Fruit fly (Drosophila melanogaster) whole organism, embryonic: ENCODE data around the gene lectin-37Da.

Source experiments
- C15 ChIP-seq: fragments of 200-800 bp; sonication (Bioruptor generic); IDR thresholded peaks from 3 replicates; pipeline ENCODE4 v1.3.6; 2022; ENCODE audit warnings: missing biosample characterization, missing genetic modification characterization
- CG10654 ChIP-seq: fragments of 200-800 bp; sonication (Bioruptor generic); optimal IDR thresholded peaks from 2 replicates; lab custom pipeline; 2016; ENCODE audit warnings: missing biosample characterization, missing genetic modification characterization
- CG1233 ChIP-seq: fragments of 200-800 bp; sonication (Bioruptor generic); optimal IDR thresholded peaks from 4 replicates; lab custom pipeline; 2018; ENCODE audit warnings: missing biosample characterization, mild to moderate bottlenecking, missing genetic modification characterization
- CG12659 ChIP-seq: fragments of 200-800 bp; sonication (Bioruptor generic); optimal IDR thresholded peaks from 3 replicates; lab custom pipeline; 2017; ENCODE audit warnings: mild to moderate bottlenecking, missing biosample characterization, missing genetic modification reagents, missing genetic modification characterization
- CG14965 ChIP-seq: fragments of 200-800 bp; sonication (Bioruptor generic); optimal IDR thresholded peaks from 2 replicates; lab custom pipeline; 2016; ENCODE audit warnings: missing biosample characterization, missing genetic modification characterization, borderline replicate concordance
- CG15011 ChIP-seq: fragments of 200-800 bp; sonication (Bioruptor generic); optimal IDR thresholded peaks from 3 replicates; lab custom pipeline; 2018; ENCODE audit warnings: missing biosample characterization, mild to moderate bottlenecking, missing genetic modification characterization
- CG15479 ChIP-seq: fragments of 200-800 bp; sonication (Bioruptor generic); optimal IDR thresholded peaks from 3 replicates; lab custom pipeline; 2019; ENCODE audit warnings: missing biosample characterization, mild to moderate bottlenecking, missing genetic modification characterization, moderate library complexity
- CG16779 ChIP-seq: fragments of 200-800 bp; sonication (Bioruptor generic); IDR thresholded peaks from 2 replicates; pipeline ENCODE4 v1.3.6; 2022; ENCODE audit warnings: missing biosample characterization, missing genetic modification characterization
- CG18619 ChIP-seq: fragments of 200-800 bp; sonication (Bioruptor generic); optimal IDR thresholded peaks from 3 replicates; lab custom pipeline; 2017; ENCODE audit warnings: missing biosample characterization, mild to moderate bottlenecking, missing genetic modification characterization
- CG2129 ChIP-seq: fragments of 200-800 bp; sonication (Bioruptor generic); IDR thresholded peaks from 2 replicates; pipeline ENCODE4 v1.3.6; 2022; ENCODE audit warnings: missing biosample characterization, missing genetic modification characterization; ENCODE audit not compliant: partially characterized antibody
- CG3726 ChIP-seq: fragments of 200-800 bp; sonication (Bioruptor generic); IDR thresholded peaks from 3 replicates; pipeline ENCODE4, ENCODE4 v1.3.6; 2022; ENCODE audit warnings: missing biosample characterization, missing genetic modification characterization
- CG5180 ChIP-seq: fragments of 200-800 bp; sonication (Bioruptor generic); optimal IDR thresholded peaks from 3 replicates; lab custom pipeline; 2017; ENCODE audit warnings: missing biosample characterization, missing genetic modification characterization, mild to moderate bottlenecking, moderate library complexity, missing genetic modification reagents
- CG6791 ChIP-seq: fragments of 200-800 bp; sonication (Bioruptor generic); IDR thresholded peaks from 3 replicates; pipeline ENCODE4 v1.3.6; 2022; ENCODE audit warnings: missing biosample characterization, missing genetic modification characterization; ENCODE audit not compliant: partially characterized antibody
- CG7271 ChIP-seq: fragments of 200-800 bp; sonication (Bioruptor generic); optimal IDR thresholded peaks from 2 replicates; lab custom pipeline; 2018; ENCODE audit warnings: missing biosample characterization, mild to moderate bottlenecking, missing genetic modification characterization, moderate library complexity
- CG8478 ChIP-seq: fragments of >200 bp; optimal IDR thresholded peaks from 2 replicates; lab custom pipeline; 2018
- CG9797 ChIP-seq: fragments of 200-800 bp; sonication (Bioruptor generic); optimal IDR thresholded peaks from 3 replicates; lab custom pipeline; 2018; ENCODE audit warnings: missing biosample characterization, mild to moderate bottlenecking, missing genetic modification characterization
- CrebB ChIP-seq: fragments of 200-800 bp; sonication (Bioruptor generic); optimal IDR thresholded peaks from 3 replicates; lab custom pipeline; 2018; ENCODE audit warnings: missing biosample characterization, mild to moderate bottlenecking, missing genetic modification characterization
- Dad ChIP-seq: fragments of 200-800 bp; sonication (Bioruptor generic); optimal IDR thresholded peaks from 3 replicates; lab custom pipeline; 2016; ENCODE audit warnings: missing biosample characterization, missing genetic modification characterization
- Doc3 ChIP-seq: fragments of 200-800 bp; sonication (Bioruptor generic); IDR thresholded peaks from 3 replicates; pipeline ENCODE4 v1.3.6; 2022; ENCODE audit warnings: missing biosample characterization, missing genetic modification characterization; ENCODE audit not compliant: partially characterized antibody
- HLH4C ChIP-seq: fragments of 200-800 bp; sonication (Bioruptor generic); IDR thresholded peaks from 3 replicates; pipeline ENCODE4 v1.3.6; 2022; ENCODE audit warnings: missing biosample characterization, missing genetic modification characterization; ENCODE audit not compliant: partially characterized antibody
- HmgZ ChIP-seq: fragments of 200-800 bp; sonication (Bioruptor generic); optimal IDR thresholded peaks from 2 replicates; lab custom pipeline; 2018; ENCODE audit warnings: missing biosample characterization, mild to moderate bottlenecking, missing genetic modification characterization
- Neu2 ChIP-seq: fragments of 200-800 bp; sonication (Bioruptor generic); optimal IDR thresholded peaks from 3 replicates; lab custom pipeline; 2016; ENCODE audit warnings: missing biosample characterization, missing genetic modification characterization, borderline replicate concordance
- Opbp ChIP-seq: fragments of 200-800 bp; sonication (Bioruptor generic); IDR thresholded peaks from 3 replicates; pipeline ENCODE4 v1.3.6; 2022; ENCODE audit warnings: missing biosample characterization, missing genetic modification characterization; ENCODE audit not compliant: partially characterized antibody
- Sox100B ChIP-seq: fragments of 200-800 bp; sonication (Bioruptor generic); optimal IDR thresholded peaks from 3 replicates; lab custom pipeline; 2018; ENCODE audit warnings: missing biosample characterization, mild to moderate bottlenecking, missing genetic modification characterization
- Sry-β ChIP-seq: fragments of 200-800 bp; sonication (Bioruptor generic); optimal IDR thresholded peaks from 2 replicates; lab custom pipeline; 2018; ENCODE audit warnings: missing biosample characterization, mild to moderate bottlenecking, missing genetic modification characterization, moderate library complexity
- Usf ChIP-seq: fragments of 200-800 bp; sonication (Bioruptor generic); optimal IDR thresholded peaks from 2 replicates; lab custom pipeline; 2017; ENCODE audit warnings: missing genotype, missing biosample characterization, missing genetic modification characterization
- abd-A ChIP-seq: fragments of 200-800 bp; sonication (Bioruptor generic); optimal IDR thresholded peaks from 3 replicates; lab custom pipeline; 2019; ENCODE audit warnings: missing biosample characterization, mild to moderate bottlenecking, missing genetic modification characterization, moderate library complexity
- cas ChIP-seq: fragments of 200-800 bp; sonication (Bioruptor generic); IDR thresholded peaks from 2 replicates; pipeline ENCODE4 v1.3.6; 2022; ENCODE audit warnings: missing biosample characterization, missing genetic modification characterization
- caup ChIP-seq: fragments of 200-800 bp; sonication (Bioruptor generic); optimal IDR thresholded peaks from 3 replicates; lab custom pipeline; 2017; ENCODE audit warnings: missing biosample characterization, mild to moderate bottlenecking, missing genetic modification characterization, moderate library complexity; ENCODE audit not compliant: severe bottlenecking
- dati ChIP-seq: fragments of 200-800 bp; sonication (Bioruptor generic); IDR thresholded peaks from 2 replicates; pipeline ENCODE4 v1.3.6; 2022; ENCODE audit warnings: missing biosample characterization, missing genetic modification characterization
- dmrt99B ChIP-seq: fragments of 200-800 bp; sonication (Bioruptor generic); optimal IDR thresholded peaks from 2 replicates; lab custom pipeline; 2018; ENCODE audit warnings: missing biosample characterization, mild to moderate bottlenecking, missing genetic modification characterization, moderate library complexity
- esg ChIP-seq: fragments of 200-800 bp; sonication (Bioruptor generic); conservative IDR thresholded peaks from 2 replicates; pipeline ENCODE4 v1.3.6; 2022; ENCODE audit warnings: missing biosample characterization, missing genetic modification characterization
- eve ChIP-seq, 2 experiments: fragments of >200 bp; optimal IDR thresholded peaks; 2 replicates each; lab custom pipeline; 2017; ENCODE audit warnings: missing biosample characterization in 2 of 2, missing genetic modification characterization in 2 of 2
- ewg ChIP-seq: fragments of 200-800 bp; sonication (Bioruptor generic); optimal IDR thresholded peaks from 3 replicates; lab custom pipeline; 2017; ENCODE audit warnings: mild to moderate bottlenecking, missing biosample characterization, missing genetic modification reagents, missing genetic modification characterization
- fd64A ChIP-seq: fragments of 200-800 bp; sonication (Bioruptor generic); optimal IDR thresholded peaks from 3 replicates; lab custom pipeline; 2018; ENCODE audit warnings: missing biosample characterization, mild to moderate bottlenecking, missing genetic modification characterization
- grn ChIP-seq: fragments of 200-800 bp; sonication (Bioruptor generic); optimal IDR thresholded peaks from 3 replicates; lab custom pipeline; 2017; ENCODE audit warnings: missing biosample characterization, missing genetic modification characterization
- kah ChIP-seq: fragments of 200-800 bp; sonication (Bioruptor generic); optimal IDR thresholded peaks from 2 replicates; lab custom pipeline; 2018; ENCODE audit warnings: missing biosample characterization, mild to moderate bottlenecking, missing genetic modification characterization
- kni ChIP-seq: fragments of 200-800 bp; sonication (Bioruptor generic); optimal IDR thresholded peaks from 3 replicates; lab custom pipeline; 2017; ENCODE audit warnings: mild to moderate bottlenecking, missing biosample characterization, missing genetic modification reagents, missing genetic modification characterization
- knrl ChIP-seq: fragments of 200-800 bp; sonication (Bioruptor generic); IDR thresholded peaks from 3 replicates; pipeline ENCODE4 v1.3.6; 2022; ENCODE audit warnings: missing biosample characterization, missing genetic modification characterization; ENCODE audit not compliant: partially characterized antibody
- odd ChIP-seq: fragments of 200-800 bp; sonication (Bioruptor generic); optimal IDR thresholded peaks from 2 replicates; lab custom pipeline; 2017; ENCODE audit warnings: missing biosample characterization, mild to moderate bottlenecking, missing genetic modification characterization
- peb ChIP-seq: fragments of 200-800 bp; sonication (Bioruptor generic); IDR thresholded peaks from 2 replicates; pipeline ENCODE4 v1.3.6; 2022; ENCODE audit warnings: missing biosample characterization, missing genetic modification characterization
- pzg ChIP-seq: fragments of 200-800 bp; sonication (Bioruptor generic); optimal IDR thresholded peaks from 3 replicates; lab custom pipeline; 2018; ENCODE audit warnings: missing biosample characterization, mild to moderate bottlenecking, missing genetic modification characterization, moderate library complexity
- ranshi ChIP-seq: fragments of 200-800 bp; sonication (Bioruptor generic); IDR thresholded peaks from 2 replicates; pipeline ENCODE4 v1.3.6; 2022; ENCODE audit warnings: missing biosample characterization, missing genetic modification characterization
- run ChIP-seq: fragments of 200-800 bp; sonication (Bioruptor generic); optimal IDR thresholded peaks from 3 replicates; lab custom pipeline; 2018; ENCODE audit warnings: missing biosample characterization, mild to moderate bottlenecking, missing genetic modification characterization
- sd ChIP-seq: fragments of 200-800 bp; sonication (Bioruptor generic); optimal IDR thresholded peaks from 3 replicates; lab custom pipeline; 2018; ENCODE audit warnings: missing biosample characterization, mild to moderate bottlenecking, missing genetic modification characterization, moderate library complexity
- sens ChIP-seq: fragments of 200-800 bp; sonication (Bioruptor generic); peaks from one replicate; lab custom pipeline; 2016; ENCODE audit warnings: missing biosample characterization, missing genetic modification characterization
- so ChIP-seq: fragments of 200-800 bp; sonication (Bioruptor generic); IDR thresholded peaks from 3 replicates; pipeline ENCODE4 v1.3.6; 2022; ENCODE audit warnings: missing biosample characterization, missing genetic modification characterization
- ssp ChIP-seq: fragments of 200-800 bp; sonication (Bioruptor generic); IDR thresholded peaks from 2 replicates; pipeline ENCODE4 v1.3.6; 2022; ENCODE audit warnings: missing biosample characterization, missing genetic modification characterization
- twi ChIP-seq: fragments of 200-800 bp; optimal IDR thresholded peaks from 2 replicates; lab custom pipeline; 2019; ENCODE audit warnings: missing biosample characterization, mild to moderate bottlenecking, missing genetic modification characterization, moderate library complexity
- unc-4 ChIP-seq: fragments of 200-800 bp; sonication (Bioruptor generic); IDR thresholded peaks from 2 replicates; pipeline ENCODE4 v1.3.6; 2022; ENCODE audit warnings: missing biosample characterization, missing genetic modification characterization; ENCODE audit not compliant: partially characterized antibody

The lectin-37Da gene

DNA sequence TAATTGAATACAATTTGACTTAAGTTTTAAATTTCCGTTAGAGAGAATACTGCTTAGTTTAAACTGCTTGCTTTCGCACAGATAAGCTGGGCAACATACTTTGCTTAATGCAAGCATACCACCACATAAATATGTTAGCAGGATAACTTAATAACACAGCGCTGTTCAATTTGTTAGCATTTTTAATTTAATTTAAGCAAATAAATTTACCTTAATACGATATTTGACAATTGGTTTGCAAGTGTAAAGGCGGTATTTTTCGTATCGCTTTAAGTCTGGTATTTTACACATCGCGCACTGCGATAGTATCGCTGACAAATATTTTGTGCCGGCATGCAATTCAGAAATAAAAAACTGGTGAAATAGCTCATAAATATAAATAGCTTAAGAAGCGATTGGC is 12.2 kb downstream of the lectin-37Da start, which contains the start of gene RtcB (continued):
- TF ChIP-seq HmgZ, result peak; percentile 61
- TF ChIP-seq Dad (GFP tag; lab: Kevin White, UChicago), result no peak
- no peak for TF ChIP-seq CG5180 (GFP tag; lab: Kevin White, UChicago)
- peak; percentile 94 for TF ChIP-seq CG6791 (GFP tag; lab: Robert Waterston, UW)
- TF ChIP-seq sd, result peak; percentile 71
- no peak for TF ChIP-seq Sox100B (GFP tag; lab: Kevin White, UChicago)
- no peak for TF ChIP-seq CG15479
- TF ChIP-seq unc-4 (GFP tag; lab: Robert Waterston, UW), result peak; percentile 95
- TF ChIP-seq run (tag; lab: Kevin White, UChicago), result no peak
- no peak for TF ChIP-seq CG10654 (GFP tag; lab: Kevin White, UChicago)
- TF ChIP-seq CG3726, result no peak
- TF ChIP-seq odd, result no peak
- no peak for TF ChIP-seq esg (GFP tag; lab: Robert Waterston, UW)
- peak; percentile 98 for TF ChIP-seq knrl (GFP tag; lab: Robert Waterston, UW)
- no peak for TF ChIP-seq ranshi (GFP tag; lab: Robert Waterston, UW)
- peak; percentile 96 for TF ChIP-seq CG2129 (GFP tag; lab: Robert Waterston, UW)
- no peak for TF ChIP-seq Usf (GFP tag; lab: Kevin White, UChicago)
- no peak for TF ChIP-seq eve (GFP tag; optimal IDR thresholded peaks at IDR 0.05; lab: Kevin White, UChicago)
- no peak for TF ChIP-seq CrebB (tag; lab: Kevin White, UChicago)
- TF ChIP-seq grn (GFP tag; lab: Kevin White, UChicago), result no peak
- no peak for TF ChIP-seq kah (GFP tag; lab: Kevin White, UChicago)
- TF ChIP-seq peb, result no peak
- peak; percentile 68 for TF ChIP-seq pzg (GFP tag; lab: Kevin White, UChicago)
- TF ChIP-seq CG7271, result no peak
- TF ChIP-seq CG9797, result peak; percentile 59
- peak; percentile 94 for TF ChIP-seq HLH4C (GFP tag; lab: Robert Waterston, UW)
- TF ChIP-seq kni (GFP tag; lab: Kevin White, UChicago), result no peak
- peak; percentile 64 for TF ChIP-seq ssp
- TF ChIP-seq twi (tag; lab: Kevin White, UChicago), result no peak
- peak; percentile 93 for TF ChIP-seq Opbp (GFP tag; lab: Robert Waterston, UW)
- no peak for TF ChIP-seq CG14965 (GFP tag; lab: Kevin White, UChicago)
- TF ChIP-seq C15, result no peak
- TF ChIP-seq CG16779 (GFP tag; lab: Robert Waterston, UW), result no peak
- peak; percentile 23 for TF ChIP-seq ewg (GFP tag; lab: Kevin White, UChicago)
- TF ChIP-seq dmrt99B (tag; lab: Kevin White, UChicago), result no peak
- TF ChIP-seq CG18619, result no peak
- no peak for TF ChIP-seq CG15011 (GFP tag; lab: Kevin White, UChicago)
- TF ChIP-seq Doc3 (GFP tag; lab: Robert Waterston, UW), result peak; percentile 96; the same call in 2 of the 3 replicates
- TF ChIP-seq dati, result no peak
- no peak for TF ChIP-seq abd-A
- TF ChIP-seq Sry-β (GFP tag; lab: Kevin White, UChicago), result no peak
- no peak for TF ChIP-seq fd64A (GFP tag; lab: Kevin White, UChicago)
- TF ChIP-seq CG8478 (lab: Kevin White, UChicago), result peak; percentile 84
- no peak for TF ChIP-seq Neu2 (GFP tag; lab: Kevin White, UChicago)
- TF ChIP-seq so (GFP tag; lab: Robert Waterston, UW), result no peak
- no peak for TF ChIP-seq cas (GFP tag; lab: Robert Waterston, UW)
- TF ChIP-seq CG1233, result no peak
- TF ChIP-seq caup (GFP tag; lab: Kevin White, UChicago), result no peak
- peak; percentile 38 for TF ChIP-seq sens (GFP tag; lab: Kevin White, UChicago)
- TF ChIP-seq CG12659 (GFP tag; lab: Kevin White, UChicago), result peak; percentile 37
